Worm (Caenorhabditis elegans): Measurements from ENCODE around the gene mfsd-12.

DNA sequence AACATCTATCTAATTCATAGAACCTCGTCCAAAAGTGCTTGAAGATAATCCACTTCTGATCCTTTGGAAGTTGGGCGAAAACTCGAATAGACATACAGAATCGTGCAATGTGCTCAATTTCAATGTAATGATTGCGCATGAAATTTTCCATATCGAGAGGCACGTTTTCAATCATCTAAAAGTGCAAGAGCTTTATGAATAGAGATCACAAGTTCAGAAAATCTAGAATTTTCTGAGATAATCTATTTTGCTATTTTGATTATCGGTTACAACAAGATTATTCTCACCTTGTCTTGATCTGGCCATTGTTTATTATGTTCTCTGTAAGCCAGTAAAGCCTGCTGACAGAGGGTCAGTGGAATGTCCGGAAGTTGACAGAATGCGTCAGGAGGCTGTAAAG is 10.3 kb upstream of the mfsd-12 start:
- TF ChIP-seq ama-1 (optimal IDR thresholded peaks at IDR 0.05) = no peak
- no peak for TF ChIP-seq tbx-2 (tag; optimal IDR thresholded peaks at IDR 0.05)
- no peak for TF ChIP-seq ceh-30 (tag; optimal IDR thresholded peaks at IDR 0.05)
- TF ChIP-seq eyg-1 (tag; optimal IDR thresholded peaks at IDR 0.05) = no peak
- no peak for TF ChIP-seq pqm-1 (tag; optimal IDR thresholded peaks at IDR 0.05)
- no peak for TF ChIP-seq hlh-30 (tag; optimal IDR thresholded peaks at IDR 0.05; ENCODE audit: insufficient read depth)
- TF ChIP-seq ref-2 (tag; optimal IDR thresholded peaks at IDR 0.05) = no peak
- TF ChIP-seq ztf-16 (tag; optimal IDR thresholded peaks at IDR 0.05) = no peak
- TF ChIP-seq ceh-22 (tag; optimal IDR thresholded peaks at IDR 0.05) = no peak
- no peak for TF ChIP-seq fax-1 (tag; optimal IDR thresholded peaks at IDR 0.05)
- no peak for TF ChIP-seq ets-4 (tag; optimal IDR thresholded peaks at IDR 0.05)
- no peak for TF ChIP-seq fkh-10 (GFP tag; optimal IDR thresholded peaks at IDR 0.05)
